Worm (Caenorhabditis elegans): ENCODE results near the gene T24E12.6.

The T24E12.6 gene

ce11 chrII:3787151-3787550 lies 25.7 kb upstream of the T24E12.6 start, which contains the start of gene T24E12.13:
T24E12.13 (plus strand) TSS chrII:3787451.
- no peak for TF ChIP-seq tab-1 (GFP tag; IDR thresholded peaks at IDR 0.05)
- TF ChIP-seq ztf-23 (GFP tag; IDR thresholded peaks at IDR 0.05) = no peak
- no peak for TF ChIP-seq med-1 (GFP tag; optimal IDR thresholded peaks at IDR 0.05; ENCODE audit: insufficient read depth)
- TF ChIP-seq ref-1 (GFP tag; conservative IDR thresholded peaks at IDR 0.05) = no peak
- no peak for TF ChIP-seq klf-2 (GFP tag; conservative IDR thresholded peaks at IDR 0.05)
- no peak for TF ChIP-seq flt-1 (GFP tag; IDR thresholded peaks at IDR 0.05)

ce11 chrII:3786538-3786937 lies 25.0 kb upstream of the T24E12.6 start:
- TF ChIP-seq T22C8.4 (GFP tag; IDR thresholded peaks at IDR 0.05) (no peak), ztf-29 (GFP tag; IDR thresholded peaks at IDR 0.05) (no peak), med-1 (GFP tag; optimal IDR thresholded peaks at IDR 0.05; ENCODE audit: insufficient read depth) (no peak), cog-1 (tag; optimal IDR thresholded peaks at IDR 0.05) (no peak), flt-1 (GFP tag; IDR thresholded peaks at IDR 0.05) (no peak), ztf-23 (GFP tag; IDR thresholded peaks at IDR 0.05) (no peak), klf-2 (GFP tag; conservative IDR thresholded peaks at IDR 0.05) (no peak), tab-1 (GFP tag; IDR thresholded peaks at IDR 0.05) (no peak), ref-1 (GFP tag; conservative IDR thresholded peaks at IDR 0.05) (no peak)

- no peak for TF ChIP-seq klf-2 (GFP tag; conservative IDR thresholded peaks at IDR 0.05)
- no peak for TF ChIP-seq ztf-23 (GFP tag; IDR thresholded peaks at IDR 0.05)
- TF ChIP-seq med-1 (GFP tag; optimal IDR thresholded peaks at IDR 0.05; ENCODE audit: insufficient read depth) = no peak
These were observed 24.3 kb upstream of the T24E12.6 start for ce11 chrII:3785756-3786155.

ce11 chrII:3785257-3785656 lies 23.8 kb upstream of the T24E12.6 start, which contains the start of gene T24E12.1:
T24E12.1 (plus strand) TSS chrII:3785557.
- TF ChIP-seq ztf-29 (GFP tag; IDR thresholded peaks at IDR 0.05) = no peak
- TF ChIP-seq ztf-23 (GFP tag; IDR thresholded peaks at IDR 0.05) = no peak
- TF ChIP-seq T22C8.4 (GFP tag; IDR thresholded peaks at IDR 0.05) = no peak
- no peak for TF ChIP-seq ref-1 (GFP tag; conservative IDR thresholded peaks at IDR 0.05)

ce11 chrII:3782309-3783000 lies 21.0 kb upstream of the T24E12.6 start, which contains the start of gene T24E12.2:
T24E12.2 (plus strand) TSS chrII:3782950.
- TF ChIP-seq ref-1 (GFP tag; conservative IDR thresholded peaks at IDR 0.05) (no peak), tab-1 (GFP tag; IDR thresholded peaks at IDR 0.05) (no peak), flt-1 (GFP tag; IDR thresholded peaks at IDR 0.05) (no peak), ztf-29 (GFP tag; IDR thresholded peaks at IDR 0.05) (no peak), med-1 (GFP tag; optimal IDR thresholded peaks at IDR 0.05; ENCODE audit: insufficient read depth) (no peak), T22C8.4 (GFP tag; IDR thresholded peaks at IDR 0.05) (no peak), klf-2 (GFP tag; conservative IDR thresholded peaks at IDR 0.05) (no peak), ztf-23 (GFP tag; IDR thresholded peaks at IDR 0.05) (no peak)

- no peak for TF ChIP-seq ztf-23 (GFP tag; IDR thresholded peaks at IDR 0.05)
- TF ChIP-seq ref-1 (GFP tag; conservative IDR thresholded peaks at IDR 0.05) = no peak
- TF ChIP-seq klf-2 (GFP tag; conservative IDR thresholded peaks at IDR 0.05) = no peak
- no peak for TF ChIP-seq flt-1 (GFP tag; IDR thresholded peaks at IDR 0.05)
- no peak for TF ChIP-seq med-1 (GFP tag; optimal IDR thresholded peaks at IDR 0.05; ENCODE audit: insufficient read depth)
- TF ChIP-seq tab-1 (GFP tag; IDR thresholded peaks at IDR 0.05) = no peak
- no peak for TF ChIP-seq cog-1 (tag; optimal IDR thresholded peaks at IDR 0.05)
- no peak for TF ChIP-seq T22C8.4 (GFP tag; IDR thresholded peaks at IDR 0.05)
- no peak for TF ChIP-seq ztf-29 (GFP tag; IDR thresholded peaks at IDR 0.05)
These were observed 19.7 kb upstream of the T24E12.6 start for ce11 chrII:3781238-3781637.

- no peak for TF ChIP-seq ztf-29 (GFP tag; IDR thresholded peaks at IDR 0.05)
- no peak for TF ChIP-seq ztf-23 (GFP tag; IDR thresholded peaks at IDR 0.05)
- no peak for TF ChIP-seq ref-1 (GFP tag; conservative IDR thresholded peaks at IDR 0.05)
- TF ChIP-seq klf-2 (GFP tag; conservative IDR thresholded peaks at IDR 0.05) = no peak
- no peak for TF ChIP-seq flt-1 (GFP tag; IDR thresholded peaks at IDR 0.05)
- TF ChIP-seq T22C8.4 (GFP tag; IDR thresholded peaks at IDR 0.05) = no peak
- TF ChIP-seq tab-1 (GFP tag; IDR thresholded peaks at IDR 0.05) = no peak
- no peak for TF ChIP-seq cog-1 (tag; optimal IDR thresholded peaks at IDR 0.05)
- no peak for TF ChIP-seq med-1 (GFP tag; optimal IDR thresholded peaks at IDR 0.05; ENCODE audit: insufficient read depth)
These were observed 18.0 kb upstream of the T24E12.6 start, which contains the start of gene T24E12.11 for ce11 chrII:3779463-3779862. T24E12.11 (minus strand) TSS chrII:3779563.

- TF ChIP-seq cog-1 (tag; optimal IDR thresholded peaks at IDR 0.05) (no peak), tab-1 (GFP tag; IDR thresholded peaks at IDR 0.05) (no peak)
These were observed 16.3 kb upstream of the T24E12.6 start for ce11 chrII:3777802-3778201.

ce11 chrII:3775719-3776118 lies 14.2 kb upstream of the T24E12.6 start, which contains the start of gene T24E12.3:
T24E12.3 (plus strand) TSS chrII:3776019.
- no peak for TF ChIP-seq ztf-29 (GFP tag; IDR thresholded peaks at IDR 0.05)
- TF ChIP-seq klf-2 (GFP tag; conservative IDR thresholded peaks at IDR 0.05) = no peak
- TF ChIP-seq ztf-23 (GFP tag; IDR thresholded peaks at IDR 0.05) = no peak
- no peak for TF ChIP-seq T22C8.4 (GFP tag; IDR thresholded peaks at IDR 0.05)
- no peak for TF ChIP-seq ref-1 (GFP tag; conservative IDR thresholded peaks at IDR 0.05)
- no peak for TF ChIP-seq flt-1 (GFP tag; IDR thresholded peaks at IDR 0.05)
- TF ChIP-seq cog-1 (tag; optimal IDR thresholded peaks at IDR 0.05) = no peak

ce11 chrII:3773130-3773529 lies 11.6 kb upstream of the T24E12.6 start, which contains the start of gene T24E12.10:
T24E12.10 (minus strand) TSS chrII:3773230.
- TF ChIP-seq klf-2 (GFP tag; conservative IDR thresholded peaks at IDR 0.05) = no peak
- TF ChIP-seq flt-1 (GFP tag; IDR thresholded peaks at IDR 0.05) = no peak
- TF ChIP-seq ztf-23 (GFP tag; IDR thresholded peaks at IDR 0.05) = no peak
- no peak for TF ChIP-seq ref-1 (GFP tag; conservative IDR thresholded peaks at IDR 0.05)
- no peak for TF ChIP-seq med-1 (GFP tag; optimal IDR thresholded peaks at IDR 0.05; ENCODE audit: insufficient read depth)
- TF ChIP-seq ztf-29 (GFP tag; IDR thresholded peaks at IDR 0.05) = no peak
- no peak for TF ChIP-seq cog-1 (tag; optimal IDR thresholded peaks at IDR 0.05)
- no peak for TF ChIP-seq T22C8.4 (GFP tag; IDR thresholded peaks at IDR 0.05)
- TF ChIP-seq tab-1 (GFP tag; IDR thresholded peaks at IDR 0.05) = no peak

Measured in whole organism, midembryonic.